Worm (Caenorhabditis elegans): ENCODE measurements around the gene C03A3.3.

- no peak for TF ChIP-seq madf-3 (GFP tag; IDR thresholded peaks at IDR 0.05)
- no peak for TF ChIP-seq F49E8.2 (tag; optimal IDR thresholded peaks at IDR 0.05; ENCODE audit: insufficient read depth)
- no peak for TF ChIP-seq him-1 (tag; optimal IDR thresholded peaks at IDR 0.05)
- no peak for TF ChIP-seq pha-4 (tag; optimal IDR thresholded peaks at IDR 0.05)
- TF ChIP-seq sea-2 (GFP tag; IDR thresholded peaks at IDR 0.05), result no peak
- no peak for TF ChIP-seq ztf-6 (GFP tag; IDR thresholded peaks at IDR 0.05)
- TF ChIP-seq tbx-9 (tag; optimal IDR thresholded peaks at IDR 0.05; ENCODE audit: borderline replicate concordance), result no peak
- TF ChIP-seq chd-7 (tag; optimal IDR thresholded peaks at IDR 0.05), result no peak
- TF ChIP-seq ama-1 (optimal IDR thresholded peaks at IDR 0.05), result no peak
- no peak for TF ChIP-seq ama-1 (GFP tag; optimal IDR thresholded peaks at IDR 0.05)
- no peak for TF ChIP-seq Y56A3A.18 (GFP tag; IDR thresholded peaks at IDR 0.05)
- no peak for TF ChIP-seq cebp-2 (GFP tag; IDR thresholded peaks at IDR 0.05)
These were observed 41.5 kb upstream of the C03A3.3 start, which contains the start of gene F08G12.5 for ce11 chrX:11310285-11310838.
